Fruit fly (Drosophila melanogaster) whole organism, embryonic: ENCODE results near the gene CG42650.

ENCODE experiments used
- Awh ChIP-seq: fragments of 200-800 bp; sonication (Bioruptor generic); IDR thresholded peaks from 2 replicates; pipeline ENCODE4, ENCODE4 v1.3.6; 2022; ENCODE audit warnings: missing biosample characterization, missing genetic modification characterization
- B-H2 ChIP-seq: fragments of 200-800 bp; sonication (Bioruptor generic); optimal IDR thresholded peaks from 2 replicates; lab custom pipeline; 2018; ENCODE audit warnings: missing biosample characterization, mild to moderate bottlenecking, missing genetic modification characterization
- CG11398 ChIP-seq: fragments of 200-800 bp; sonication (Bioruptor generic); optimal IDR thresholded peaks from 2 replicates; lab custom pipeline; 2016; ENCODE audit warnings: missing biosample characterization, missing genetic modification characterization
- CG12659 ChIP-seq: fragments of 200-800 bp; sonication (Bioruptor generic); optimal IDR thresholded peaks from 3 replicates; lab custom pipeline; 2017; ENCODE audit warnings: mild to moderate bottlenecking, missing biosample characterization, missing genetic modification reagents, missing genetic modification characterization
- CG12769 ChIP-seq: fragments of 200-800 bp; sonication (Bioruptor generic); optimal IDR thresholded peaks from 2 replicates; lab custom pipeline; 2019; ENCODE audit warnings: missing biosample characterization, mild to moderate bottlenecking, missing genetic modification characterization, moderate library complexity
- CG15269 ChIP-seq: fragments of 200-800 bp; sonication (Bioruptor generic); optimal IDR thresholded peaks from 2 replicates; lab custom pipeline; 2018; ENCODE audit warnings: missing biosample characterization, mild to moderate bottlenecking, missing genetic modification characterization, moderate library complexity
- CG15479 ChIP-seq: fragments of 200-800 bp; sonication (Bioruptor generic); optimal IDR thresholded peaks from 3 replicates; lab custom pipeline; 2019; ENCODE audit warnings: missing biosample characterization, mild to moderate bottlenecking, missing genetic modification characterization, moderate library complexity
- CG1647 ChIP-seq: fragments of 200-800 bp; sonication (Bioruptor generic); optimal IDR thresholded peaks from 3 replicates; lab custom pipeline; 2016; ENCODE audit warnings: missing biosample characterization, missing genetic modification characterization
- CG17912 ChIP-seq: fragments of 200-800 bp; sonication (Bioruptor generic); optimal IDR thresholded peaks from 2 replicates; lab custom pipeline; 2018; ENCODE audit warnings: missing biosample characterization, mild to moderate bottlenecking, missing genetic modification characterization
- CG3163 ChIP-seq: fragments of 200-800 bp; sonication (Bioruptor generic); optimal IDR thresholded peaks from 3 replicates; lab custom pipeline; 2016; ENCODE audit warnings: missing biosample characterization, missing genetic modification characterization
- CG3995 ChIP-seq: fragments of 200-800 bp; sonication (Bioruptor generic); optimal IDR thresholded peaks from 3 replicates; lab custom pipeline; 2016; ENCODE audit warnings: missing biosample characterization, missing genetic modification characterization
- CG4360 ChIP-seq: fragments of 200-800 bp; sonication (Bioruptor generic); IDR thresholded peaks from 2 replicates; pipeline ENCODE4 v1.3.6; 2022; ENCODE audit warnings: missing biosample characterization, missing genetic modification characterization
- CG5953 ChIP-seq: fragments of 200-800 bp; sonication (Bioruptor generic); IDR thresholded peaks from 2 replicates; pipeline ENCODE4 v1.3.6; 2022; ENCODE audit warnings: missing biosample characterization, missing genetic modification characterization
- CG6175 ChIP-seq: fragments of 200-800 bp; sonication (Bioruptor generic); IDR thresholded peaks from 3 replicates; pipeline ENCODE4 v1.3.6; 2022; ENCODE audit warnings: missing biosample characterization, missing genetic modification characterization
- CG8388 ChIP-seq: fragments of 200-800 bp; sonication (Bioruptor generic); optimal IDR thresholded peaks from 2 replicates; lab custom pipeline; 2019; ENCODE audit warnings: missing biosample characterization, mild to moderate bottlenecking, missing genetic modification characterization, moderate library complexity
- CG8944 ChIP-seq: fragments of 200-800 bp; sonication (Bioruptor generic); optimal IDR thresholded peaks from 3 replicates; lab custom pipeline; 2016; ENCODE audit warnings: missing biosample characterization, missing genetic modification characterization
- CG9609 ChIP-seq: fragments of 200-800 bp; sonication (Bioruptor generic); optimal IDR thresholded peaks from 3 replicates; lab custom pipeline; 2016; ENCODE audit warnings: missing biosample characterization, missing genetic modification characterization
- ERR ChIP-seq: fragments of 200-800 bp; sonication (Bioruptor generic); optimal IDR thresholded peaks from 2 replicates; lab custom pipeline; 2016; ENCODE audit warnings: missing biosample characterization, missing genetic modification characterization
- HLH3B ChIP-seq: fragments of 200-800 bp; sonication (Bioruptor generic); IDR thresholded peaks from 2 replicates; pipeline ENCODE4 v1.3.6; 2022; ENCODE audit warnings: missing biosample characterization, missing genetic modification characterization
- Hr39 ChIP-seq: fragments of >200 bp; optimal IDR thresholded peaks from 2 replicates; lab custom pipeline; 2017
- Kr ChIP-seq: fragments of 200-800 bp; sonication (Bioruptor generic); optimal IDR thresholded peaks from 2 replicates; lab custom pipeline; 2017; ENCODE audit warnings: missing biosample characterization, mild to moderate bottlenecking, missing genetic modification characterization
- Myb ChIP-seq: fragments of 200-800 bp; sonication (Bioruptor generic); optimal IDR thresholded peaks from 2 replicates; lab custom pipeline; 2016; ENCODE audit warnings: missing biosample characterization, missing genetic modification characterization
- NC2α ChIP-seq: fragments of 200-800 bp; sonication (Bioruptor generic); optimal IDR thresholded peaks from 2 replicates; lab custom pipeline; 2016; ENCODE audit warnings: missing biosample characterization, missing genetic modification characterization
- Poxn ChIP-seq: fragments of 200-800 bp; sonication (Bioruptor generic); IDR thresholded peaks from 2 replicates; pipeline ENCODE4 v1.3.6; 2022; ENCODE audit warnings: missing biosample characterization, missing genetic modification characterization
- YL-1 ChIP-seq: fragments of 200-800 bp; sonication (Bioruptor generic); optimal IDR thresholded peaks from 3 replicates; lab custom pipeline; 2017; ENCODE audit warnings: missing biosample characterization, mild to moderate bottlenecking, missing genetic modification characterization
- ab ChIP-seq: fragments of 200-800 bp; sonication (Bioruptor generic); optimal IDR thresholded peaks from 2 replicates; lab custom pipeline; 2016; ENCODE audit warnings: missing biosample characterization, missing genetic modification characterization
- abd-A ChIP-seq: fragments of 200-800 bp; sonication (Bioruptor generic); optimal IDR thresholded peaks from 3 replicates; lab custom pipeline; 2019; ENCODE audit warnings: missing biosample characterization, mild to moderate bottlenecking, missing genetic modification characterization, moderate library complexity
- aop ChIP-seq: fragments of 200-800 bp; sonication (Bioruptor generic); IDR thresholded peaks from 2 replicates; pipeline ENCODE4 v1.3.6; 2022; ENCODE audit warnings: missing biosample characterization, missing genetic modification characterization
- bsh ChIP-seq, 2 experiments: fragments of 200-800 bp; sonication (Bioruptor generic); optimal IDR thresholded peaks; 2 replicates each; lab custom pipeline; 2017 to 2018; ENCODE audit warnings: mild to moderate bottlenecking in 2 of 2, missing biosample characterization in 2 of 2, missing genetic modification characterization in 2 of 2, moderate library complexity in 1 of 2
- dati ChIP-seq: fragments of 200-800 bp; sonication (Bioruptor generic); IDR thresholded peaks from 2 replicates; pipeline ENCODE4 v1.3.6; 2022; ENCODE audit warnings: missing biosample characterization, missing genetic modification characterization
- dimm ChIP-seq: fragments of 200-800 bp; sonication (Bioruptor generic); IDR thresholded peaks from 2 replicates; pipeline ENCODE4 v1.3.6; 2022; ENCODE audit warnings: missing biosample characterization, missing genetic modification characterization
- ems ChIP-seq: fragments of 200-800 bp; sonication (Bioruptor generic); optimal IDR thresholded peaks from 3 replicates; lab custom pipeline; 2016; ENCODE audit warnings: missing biosample characterization, missing genetic modification characterization
- gem ChIP-seq: fragments of 200-800 bp; sonication (Bioruptor generic); optimal IDR thresholded peaks from 2 replicates; lab custom pipeline; 2019; ENCODE audit warnings: missing biosample characterization, mild to moderate bottlenecking, missing genetic modification characterization, moderate library complexity
- grau ChIP-seq: fragments of 200-800 bp; optimal IDR thresholded peaks from 3 replicates; lab custom pipeline; 2019; ENCODE audit warnings: missing biosample characterization, mild to moderate bottlenecking, missing genetic modification characterization, moderate library complexity
- ham ChIP-seq: fragments of 200-800 bp; sonication (Bioruptor generic); IDR thresholded peaks from 2 replicates; pipeline ENCODE4 v1.3.6; 2022; ENCODE audit warnings: missing biosample characterization, missing genetic modification characterization
- ind ChIP-seq: fragments of 200-800 bp; sonication (Bioruptor generic); optimal IDR thresholded peaks from 3 replicates; lab custom pipeline; 2016; ENCODE audit warnings: missing biosample characterization, missing genetic modification characterization
- kah ChIP-seq: fragments of 200-800 bp; sonication (Bioruptor generic); optimal IDR thresholded peaks from 2 replicates; lab custom pipeline; 2018; ENCODE audit warnings: missing biosample characterization, mild to moderate bottlenecking, missing genetic modification characterization
- kay ChIP-seq: fragments of 200-800 bp; sonication (Bioruptor generic); optimal IDR thresholded peaks from 2 replicates; lab custom pipeline; 2016; ENCODE audit warnings: missing biosample characterization, missing genetic modification characterization
- lola ChIP-seq, 3 experiments: fragments of >200 bp in 2 of 3; fragments of 200-800 bp in 1 of 3; sonication (Bioruptor generic) in 1 of 3; optimal IDR thresholded peaks; 2 replicates each; lab custom pipeline; 2017 to 2019; ENCODE audit warnings: missing biosample characterization in 3 of 3, missing genetic modification characterization in 3 of 3, mild to moderate bottlenecking in 1 of 3, moderate library complexity in 1 of 3
- phol ChIP-seq: fragments of 200-800 bp; sonication (Bioruptor generic); optimal IDR thresholded peaks from 3 replicates; lab custom pipeline; 2018; ENCODE audit warnings: missing biosample characterization, mild to moderate bottlenecking, missing genetic modification characterization, moderate library complexity
- pnt ChIP-seq: fragments of 200-800 bp; sonication (Bioruptor generic); optimal IDR thresholded peaks from 3 replicates; lab custom pipeline; 2016; ENCODE audit warnings: missing biosample characterization, missing genetic modification characterization
- pros ChIP-seq: fragments of 200-800 bp; sonication (Bioruptor generic); optimal IDR thresholded peaks from 3 replicates; lab custom pipeline; 2019; ENCODE audit warnings: missing biosample characterization, mild to moderate bottlenecking, missing genetic modification characterization, moderate library complexity
- psq ChIP-seq: fragments of 200-800 bp; sonication (Bioruptor generic); optimal IDR thresholded peaks from 2 replicates; lab custom pipeline; 2017; ENCODE audit warnings: missing biosample characterization, missing genetic modification characterization
- sc ChIP-seq, 3 experiments: fragments of >200 bp in 2 of 3; fragments of 200-800 bp in 1 of 3; sonication (Bioruptor generic) in 1 of 3; optimal IDR thresholded peaks; 2 replicates in 2 of 3; 3 replicates in 1 of 3; lab custom pipeline; 2017; ENCODE audit warnings: mild to moderate bottlenecking in 1 of 3, missing biosample characterization in 1 of 3, missing genetic modification characterization in 1 of 3, missing genetic modification reagents in 1 of 3
- schlank ChIP-seq: fragments of 200-800 bp; sonication (Bioruptor generic); optimal IDR thresholded peaks from 2 replicates; lab custom pipeline; 2018; ENCODE audit warnings: missing biosample characterization, mild to moderate bottlenecking, missing genetic modification characterization
- scrt ChIP-seq: fragments of 200-800 bp; sonication (Bioruptor generic); optimal IDR thresholded peaks from 2 replicates; lab custom pipeline; 2018; ENCODE audit warnings: missing biosample characterization, mild to moderate bottlenecking, missing genetic modification characterization, moderate library complexity
- tap ChIP-seq: fragments of 200-800 bp; optimal IDR thresholded peaks from 3 replicates; lab custom pipeline; 2019; ENCODE audit warnings: missing biosample characterization, mild to moderate bottlenecking, missing genetic modification characterization, moderate library complexity
- trh ChIP-seq: fragments of 200-800 bp; sonication (Bioruptor generic); optimal IDR thresholded peaks from 2 replicates; lab custom pipeline; 2016; ENCODE audit warnings: missing biosample characterization, missing genetic modification characterization
- unc-4 ChIP-seq: fragments of 200-800 bp; sonication (Bioruptor generic); IDR thresholded peaks from 2 replicates; pipeline ENCODE4 v1.3.6; 2022; ENCODE audit warnings: missing biosample characterization, missing genetic modification characterization; ENCODE audit not compliant: partially characterized antibody
- vfl ChIP-seq: fragments of 200-800 bp; sonication (Bioruptor generic); optimal IDR thresholded peaks from 2 replicates; lab custom pipeline; 2016; ENCODE audit warnings: missing biosample characterization, missing genetic modification characterization
- z ChIP-seq: fragments of 200-800 bp; sonication (Bioruptor generic); IDR thresholded peaks from 3 replicates; pipeline ENCODE4 v1.3.6; 2022; ENCODE audit warnings: missing biosample characterization, missing genetic modification characterization

The CG42650 gene

dm6 chr3R:7346445-7346844, 44.8 kb upstream of the CG42650 start, which contains the start of gene nxf4 (continued):
- TF ChIP-seq CG4360 (GFP tag; lab: Robert Waterston, UW) (no peak), vfl (GFP tag; lab: Kevin White, UChicago) (peak; percentile 21), pnt (GFP tag; lab: Kevin White, UChicago) (peak; percentile 76), scrt (GFP tag; lab: Kevin White, UChicago) (no peak), Myb (GFP tag; lab: Kevin White, UChicago) (peak; percentile 78), kah (GFP tag; lab: Kevin White, UChicago) (no peak), schlank (tag; lab: Kevin White, UChicago) (no peak), psq (GFP tag; lab: Kevin White, UChicago) (peak; percentile 51), pros (GFP tag; lab: Kevin White, UChicago) (no peak), kay (GFP tag; lab: Kevin White, UChicago) (no peak), ab (GFP tag; lab: Kevin White, UChicago) (no peak), Hr39 (no peak), CG6175 (GFP tag; lab: Robert Waterston, UW) (peak; percentile 57; the same call in 1 of the 3 replicates), Kr (GFP tag; lab: Kevin White, UChicago) (no peak), sc (optimal IDR thresholded peaks at IDR 0.05; lab: Kevin White, UChicago) (no peak), sc (GFP tag; optimal IDR thresholded peaks at IDR 0.05; lab: Kevin White, UChicago) (peak; percentile 40), z (GFP tag; lab: Robert Waterston, UW) (no peak), CG3163 (GFP tag; lab: Kevin White, UChicago) (peak; percentile 65), dati (GFP tag; lab: Robert Waterston, UW) (no peak), CG9609 (GFP tag; lab: Kevin White, UChicago) (peak; percentile 82), dimm (GFP tag; lab: Robert Waterston, UW) (no peak), abd-A (no peak), Awh (GFP tag; lab: Robert Waterston, UW) (peak; percentile 26; the same call in 1 of the 2 replicates), unc-4 (no peak), gem (peak; percentile 76), tap (tag; lab: Kevin White, UChicago) (no peak), CG1647 (peak; percentile 62), NC2α (GFP tag; lab: Kevin White, UChicago) (peak; percentile 63), CG3995 (no peak), ind (peak; percentile 72), ERR (GFP tag; lab: Kevin White, UChicago) (peak; percentile 37), CG15269 (peak; percentile 43), grau (tag; lab: Kevin White, UChicago) (no peak), CG8388 (GFP tag; lab: Kevin White, UChicago) (peak; percentile 39), bsh (GFP tag; optimal IDR thresholded peaks at IDR 0.05; lab: Kevin White, UChicago) (peak in 1 of 2 experiments; percentile 65), CG12769 (peak; percentile 60), aop (0 out of 2 replicates have a peak, but pooled peaks have one; percentile 33), YL-1 (GFP tag; lab: Kevin White, UChicago) (no peak), CG15479 (no peak), CG8944 (GFP tag; lab: Kevin White, UChicago) (peak; percentile 79), CG17912 (GFP tag; lab: Kevin White, UChicago) (peak; percentile 73), ham (no peak), Poxn (GFP tag; lab: Robert Waterston, UW) (peak; percentile 29; the same call in 1 of the 2 replicates), phol (tag; lab: Kevin White, UChicago) (peak; percentile 79), trh (GFP tag; lab: Kevin White, UChicago) (peak; percentile 68), CG12659 (GFP tag; lab: Kevin White, UChicago) (peak; percentile 28), lola (GFP tag; optimal IDR thresholded peaks at IDR 0.05; lab: Kevin White, UChicago) (no peak), CG5953 (GFP tag; lab: Robert Waterston, UW) (0 out of 2 replicates have a peak, but pooled peaks have one; percentile 20), ems (peak; percentile 61), B-H2 (peak; percentile 45), HLH3B (peak; percentile 70; the same call in 1 of the 2 replicates), CG11398 (GFP tag; lab: Kevin White, UChicago) (peak; percentile 48)
